Worm (Caenorhabditis elegans) whole organism, dauer: ENCODE results near the gene Y52E8A.1.

Experiments used
- unc-62 ChIP-seq: sonication (generic microtip); optimal IDR thresholded peaks from 2 replicates; lab custom pipeline; 2017; ENCODE audit warnings: missing biosample characterization, missing genetic modification reagents, missing genetic modification characterization

Y52E8A.1 gene

ce11 chrII:4358765-4359164 is 36.9 kb downstream of the Y52E8A.1 start, which contains the start of gene lat-2:
TSS of gene lat-2 (plus strand) at chrII:4359065.
- TF ChIP-seq unc-62 (GFP tag; lab: Kevin White, UChicago): no peak

ce11 chrII:4359219-4359618 is 37.4 kb downstream of the Y52E8A.1 start:
- TF ChIP-seq unc-62 (GFP tag; lab: Kevin White, UChicago): no peak

ce11 chrII:4362088-4362487 is 40.2 kb downstream of the Y52E8A.1 start:
- TF ChIP-seq unc-62 (GFP tag; lab: Kevin White, UChicago): no peak

- no peak for TF ChIP-seq unc-62 (GFP tag; lab: Kevin White, UChicago)
Measured at ce11 chrII:4367923-4368322, 46.1 kb downstream of the Y52E8A.1 start, which contains the start of gene try-9. TSS of gene try-9 (plus strand) at chrII:4368223.

ce11 chrII:4369715-4370114 is 47.8 kb downstream of the Y52E8A.1 start:
- no peak for TF ChIP-seq unc-62 (GFP tag; lab: Kevin White, UChicago)

ce11 chrII:4370842-4371241 is 49.0 kb downstream of the Y52E8A.1 start:
- no peak for TF ChIP-seq unc-62 (GFP tag; lab: Kevin White, UChicago)
